Worm (Caenorhabditis elegans) whole organism, L4 larva: ENCODE measurements around the gene ceh-36.

Experiments
- aha-1 ChIP-seq: fragments of 150-350 bp; peaks from one replicate; lab custom pipeline; 2014; ENCODE audit warnings: missing biosample characterization, missing genetic modification characterization
- aly-2 ChIP-seq: sonication (generic microtip); optimal IDR thresholded peaks from 2 replicates; lab custom pipeline; 2018; ENCODE audit warnings: missing biosample characterization, missing genetic modification characterization
- dve-1 ChIP-seq: sonication (generic microtip); optimal IDR thresholded peaks from 2 replicates; lab custom pipeline; 2017; ENCODE audit warnings: antibody characterized with exemption, mild to moderate bottlenecking, missing genetic modification characterization, missing compliant biosample characterization; ENCODE audit not compliant: insufficient read depth
- mdt-29 ChIP-seq: fragments of 200-800 bp; sonication (Bioruptor generic); IDR thresholded peaks from 2 replicates; pipeline ENCODE4 v1.3.6; 2022; ENCODE audit warnings: missing genetic modification reagents, missing genetic modification characterization, missing compliant biosample characterization
- mep-1 ChIP-seq: fragments of 150-350 bp; sonication (generic microtip); optimal IDR thresholded peaks from 3 replicates; lab custom pipeline; 2014; ENCODE audit warnings: missing biosample characterization, missing genetic modification characterization
- nhr-11 ChIP-seq: fragments of 150-350 bp; optimal IDR thresholded peaks from 2 replicates; lab custom pipeline; 2014; ENCODE audit warnings: missing biosample characterization, missing genetic modification characterization
- nhr-76 ChIP-seq: fragments of 150-350 bp; optimal IDR thresholded peaks from 2 replicates; lab custom pipeline; 2014; ENCODE audit warnings: missing biosample characterization, missing genetic modification characterization
- pha-4 ChIP-seq, 2 experiments: fragments of 150-350 bp in 1 of 2; fragments of 200-800 bp in 1 of 2; sonication (Bioruptor generic) in 1 of 2; IDR thresholded peaks in 1 of 2; optimal IDR thresholded peaks in 1 of 2; 2 replicates each; pipeline versions ENCODE4 v1.3.6 to Lab custom; 2014 to 2022; ENCODE audit warnings: missing genetic modification characterization in 2 of 2, missing genetic modification reagents in 2 of 2, missing biosample characterization in 1 of 2, missing compliant biosample characterization in 1 of 2
- pqm-1 ChIP-seq: sonication (generic microtip); optimal IDR thresholded peaks from 2 replicates; lab custom pipeline; 2017; ENCODE audit warnings: missing biosample characterization, missing genetic modification characterization
- skn-1 ChIP-seq: fragments of 150-350 bp; optimal IDR thresholded peaks from 2 replicates; lab custom pipeline; 2014; ENCODE audit warnings: missing biosample characterization, missing genetic modification characterization
- unc-130 ChIP-seq: sonication (generic microtip); optimal IDR thresholded peaks from 2 replicates; lab custom pipeline; 2016; ENCODE audit warnings: missing genetic modification reagents, missing genetic modification characterization, missing compliant biosample characterization
- unc-39 ChIP-seq: sonication (generic microtip); optimal IDR thresholded peaks from 2 replicates; lab custom pipeline; 2017; ENCODE audit warnings: missing biosample characterization, missing genetic modification characterization
- unc-62 ChIP-seq, 3 experiments: fragments of 150-350 bp in 1 of 3; sonication (generic microtip); optimal IDR thresholded peaks in 2 of 3; peaks in 1 of 3; 1 replicate in 1 of 3; 2 replicates in 2 of 3; lab custom pipeline; 2014 to 2017; ENCODE audit warnings: missing biosample characterization in 3 of 3, missing genetic modification characterization in 3 of 3, missing genetic modification reagents in 3 of 3, missing genotype in 1 of 3
- zip-2 ChIP-seq: fragments of 150-350 bp; optimal IDR thresholded peaks from 2 replicates; lab custom pipeline; 2014; ENCODE audit warnings: missing biosample characterization, missing genetic modification characterization

DNA sequence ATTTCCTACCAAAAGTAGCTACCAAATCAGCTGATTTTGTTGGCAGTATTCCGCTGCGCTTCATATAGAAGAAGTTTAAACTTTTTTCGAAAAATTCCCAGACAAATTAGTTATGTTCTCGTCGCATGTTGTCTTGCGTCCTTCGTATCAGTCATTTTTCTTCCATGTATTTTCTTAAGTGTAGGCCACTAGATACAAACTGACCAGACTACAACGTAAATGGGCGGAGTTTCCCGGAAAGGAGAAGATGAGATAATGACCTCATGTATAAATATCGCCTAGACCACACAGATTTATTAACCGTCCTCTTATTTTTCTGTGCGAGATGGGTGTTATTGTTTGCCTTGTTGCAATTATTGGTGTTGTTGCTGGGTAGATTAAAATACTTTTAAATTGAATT, 38.9 kb upstream of the ceh-36 start, which contains the start of gene cyp-13B2:
- no peak for TF ChIP-seq unc-130 (GFP tag; lab: Kevin White, UChicago)
- TF ChIP-seq mdt-29 (GFP tag; lab: Robert Waterston, UW), result no peak
- TF ChIP-seq mep-1 (tag; lab: Kevin White, UChicago), result no peak
- TF ChIP-seq nhr-76 (tag; lab: Kevin White, UChicago), result no peak
- no peak for TF ChIP-seq unc-39 (tag; lab: Kevin White, UChicago)
- no peak for TF ChIP-seq nhr-11 (tag; lab: Kevin White, UChicago)
- TF ChIP-seq aha-1 (tag; lab: Kevin White, UChicago), result no peak
- no peak for TF ChIP-seq dve-1
- no peak for TF ChIP-seq skn-1 (tag; lab: Kevin White, UChicago)
- TF ChIP-seq zip-2 (tag; lab: Kevin White, UChicago), result no peak
- TF ChIP-seq unc-62 (GFP tag; optimal IDR thresholded peaks at IDR 0.05 in 1 of 2; lab: Kevin White, UChicago), result no peak
- TF ChIP-seq unc-62 (tag; optimal IDR thresholded peaks at IDR 0.05; lab: Kevin White, UChicago), result no peak
- TF ChIP-seq pqm-1, result no peak
- no peak for TF ChIP-seq aly-2 (tag; lab: Kevin White, UChicago)
- no peak for TF ChIP-seq pha-4 (GFP tag; IDR thresholded peaks at IDR 0.05; lab: Robert Waterston, UW)
- no peak for TF ChIP-seq pha-4 (tag; optimal IDR thresholded peaks at IDR 0.05; lab: Kevin White, UChicago)
